Fruit fly (Drosophila melanogaster) ovary, adult (tissue): ENCODE measurements around the gene CG11251.

ENCODE experiments used
- CG17801 ChIP-seq: fragments of 200-800 bp; optimal IDR thresholded peaks from 2 replicates; lab custom pipeline; 2019; ENCODE audit warnings: missing biosample characterization, mild to moderate bottlenecking, missing genetic modification characterization, moderate library complexity; ENCODE audit not compliant: partially characterized antibody

CG11251 gene

dm6 chr3L:13084477-13084876 is 5.3 kb downstream of the CG11251 start:
- no peak for TF ChIP-seq CG17801 (GFP tag; lab: Kevin White, UChicago)

DNA sequence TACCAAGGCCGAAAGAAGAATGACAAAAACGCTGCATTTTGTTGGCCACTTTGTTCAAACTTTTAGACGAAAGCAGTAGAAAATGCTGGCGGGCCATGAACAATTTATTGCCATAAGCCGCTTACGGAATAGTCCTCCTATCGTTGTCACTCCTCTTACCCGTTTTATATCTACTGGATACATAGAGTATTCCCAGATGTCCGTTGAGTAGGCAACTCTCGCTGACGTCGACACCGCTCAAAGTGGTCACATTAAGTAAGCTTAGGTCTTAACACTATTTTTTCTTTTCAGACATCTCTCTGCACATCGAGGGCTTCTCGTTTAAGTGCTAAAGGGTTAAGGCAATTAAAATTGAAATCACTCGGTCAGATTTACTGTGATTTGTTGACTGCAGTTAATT is 6.3 kb downstream of the CG11251 start:
- TF ChIP-seq CG17801 (GFP tag; lab: Kevin White, UChicago): no peak

DNA sequence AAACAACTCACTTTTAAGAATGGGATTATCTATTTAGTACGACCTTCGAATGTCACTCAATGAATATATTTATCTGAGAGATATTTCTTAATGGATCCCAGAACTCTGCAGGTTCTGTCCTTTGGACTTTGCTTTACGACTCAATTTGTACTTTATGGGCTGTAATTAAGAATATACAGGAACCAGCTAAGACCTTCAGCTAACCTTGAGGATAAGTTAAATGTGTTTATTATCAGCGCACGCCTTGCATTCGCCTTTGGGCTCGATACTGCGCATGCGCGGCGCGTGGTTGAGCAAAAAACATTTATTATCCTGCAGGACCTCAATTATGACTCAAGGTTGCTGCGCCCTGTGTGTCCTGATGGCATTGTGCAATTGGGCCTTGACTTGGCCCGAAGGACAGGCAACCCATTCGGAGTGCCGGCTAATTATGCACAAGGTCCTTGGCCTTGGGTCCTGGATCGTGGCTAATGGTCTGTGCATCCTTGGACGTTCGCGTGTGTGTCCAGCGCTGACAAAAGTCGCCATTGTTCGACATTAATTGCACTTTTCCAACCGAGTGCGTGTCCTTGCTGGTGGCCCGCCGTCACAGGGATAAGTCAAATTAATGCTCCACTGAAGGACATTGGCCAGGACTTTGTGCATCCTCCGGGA is 8.4 kb downstream of the CG11251 start:
- TF ChIP-seq CG17801 (GFP tag; lab: Kevin White, UChicago): no peak

DNA sequence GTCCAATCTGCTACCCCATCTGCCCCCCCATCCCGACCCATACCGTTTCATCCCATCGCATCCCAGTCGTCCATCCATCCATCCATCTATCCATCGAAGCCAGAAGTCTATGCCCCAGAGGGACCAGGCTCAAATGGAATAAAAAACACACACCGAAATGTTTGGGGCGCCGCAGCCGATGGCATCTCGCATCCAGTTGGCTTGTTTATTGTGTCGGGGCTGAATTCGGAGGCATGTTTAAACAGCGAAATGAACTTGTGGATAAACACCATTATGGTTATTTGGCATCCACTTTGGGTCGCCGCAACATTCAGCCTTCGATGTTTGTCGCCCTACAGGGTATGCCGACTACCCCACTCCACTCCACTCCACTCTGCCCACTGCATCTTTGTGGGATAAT is 9.4 kb downstream of the CG11251 start:
- TF ChIP-seq CG17801 (GFP tag; lab: Kevin White, UChicago): no peak

dm6 chr3L:13077326-13077725 is 12.4 kb downstream of the CG11251 start:
- TF ChIP-seq CG17801 (GFP tag; lab: Kevin White, UChicago): no peak

- TF ChIP-seq CG17801 (GFP tag; lab: Kevin White, UChicago): no peak
Measured at dm6 chr3L:13074084-13074624, 15.6 kb downstream of the CG11251 start.

- no peak for TF ChIP-seq CG17801 (GFP tag; lab: Kevin White, UChicago)
Measured at dm6 chr3L:13068293-13068692, 21.5 kb downstream of the CG11251 start.

DNA sequence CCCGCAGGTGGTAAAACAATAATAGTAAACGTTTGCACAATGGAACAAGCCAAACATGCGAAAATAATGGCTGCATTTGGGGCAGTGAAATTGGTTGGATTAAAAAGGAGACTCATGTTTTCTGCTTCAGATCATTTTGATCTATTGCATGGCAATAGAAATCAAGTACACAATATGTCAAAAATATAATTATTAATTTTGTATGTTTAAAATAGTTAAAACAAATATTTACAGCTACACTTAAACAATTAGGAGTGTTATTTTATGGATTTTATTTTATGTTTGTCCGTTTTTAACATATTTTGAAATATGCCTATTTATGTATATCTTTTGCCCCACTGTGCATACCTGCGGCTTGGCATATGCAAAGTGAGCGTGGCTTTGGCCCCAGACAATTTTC is 23.5 kb downstream of the CG11251 start:
- TF ChIP-seq CG17801 (GFP tag; lab: Kevin White, UChicago): no peak

DNA sequence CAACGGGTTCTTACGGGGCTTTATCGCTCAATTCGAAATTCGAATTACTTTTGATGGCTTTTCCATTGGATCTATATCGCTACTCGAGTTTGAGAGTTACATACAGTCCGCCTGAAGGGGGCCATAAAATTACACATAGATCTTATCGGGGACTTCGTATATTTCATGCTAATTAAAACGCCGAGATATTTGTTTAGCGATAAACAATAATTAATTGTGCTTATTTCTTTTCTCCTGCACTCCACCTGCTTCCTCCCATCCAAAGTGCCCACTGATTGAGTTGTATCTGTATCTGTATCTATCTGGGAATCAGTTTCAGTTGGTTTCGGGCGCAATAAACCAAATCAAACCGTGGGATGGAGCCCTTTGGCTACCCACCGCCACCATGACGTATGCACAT is 24.1 kb downstream of the CG11251 start:
- no peak for TF ChIP-seq CG17801 (GFP tag; lab: Kevin White, UChicago)

DNA sequence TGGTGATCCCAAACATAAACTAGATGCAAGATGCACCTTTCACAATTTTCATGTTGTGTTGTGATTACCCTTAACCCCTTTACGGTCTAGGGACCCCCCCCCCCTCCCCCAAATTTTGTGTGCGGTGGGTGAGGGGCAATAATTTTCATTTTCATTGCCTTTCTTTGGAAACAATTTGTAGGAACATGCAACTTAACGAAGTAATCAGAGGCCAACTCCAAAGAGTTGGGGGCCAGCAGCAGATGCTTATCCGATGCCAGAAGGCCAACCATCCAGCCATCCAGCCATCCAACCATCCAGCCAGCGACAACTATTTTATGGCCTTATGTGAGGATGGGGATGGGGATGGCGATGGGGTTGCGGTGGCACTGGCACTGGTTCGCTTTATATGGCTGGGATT is 24.8 kb downstream of the CG11251 start:
- no peak for TF ChIP-seq CG17801 (GFP tag; lab: Kevin White, UChicago)

DNA sequence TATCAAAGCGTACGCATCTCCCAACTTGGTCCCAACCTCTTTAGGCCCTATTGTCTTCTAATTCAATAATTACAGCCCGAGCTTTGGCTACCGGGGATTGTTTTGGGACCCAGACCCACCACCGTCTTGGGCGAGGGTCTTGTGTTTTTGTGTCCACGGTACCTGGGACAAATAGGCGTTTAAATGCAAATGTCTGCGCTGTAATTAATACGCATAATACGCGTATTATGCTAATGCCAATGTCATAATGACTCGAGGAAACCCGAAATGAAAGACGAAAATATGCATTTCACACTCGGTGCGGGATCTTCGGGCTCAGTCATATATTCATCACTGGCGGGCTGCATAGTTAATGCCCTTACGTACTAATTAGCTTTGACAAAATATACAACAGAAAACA is 25.4 kb downstream of the CG11251 start:
- no peak for TF ChIP-seq CG17801 (GFP tag; lab: Kevin White, UChicago)

- TF ChIP-seq CG17801 (GFP tag; lab: Kevin White, UChicago): no peak
Measured at dm6 chr3L:13062746-13063145, 27.0 kb downstream of the CG11251 start, which contains the start of gene CG34429. TSS of gene CG34429 (plus strand) at chr3L:13063046.

DNA sequence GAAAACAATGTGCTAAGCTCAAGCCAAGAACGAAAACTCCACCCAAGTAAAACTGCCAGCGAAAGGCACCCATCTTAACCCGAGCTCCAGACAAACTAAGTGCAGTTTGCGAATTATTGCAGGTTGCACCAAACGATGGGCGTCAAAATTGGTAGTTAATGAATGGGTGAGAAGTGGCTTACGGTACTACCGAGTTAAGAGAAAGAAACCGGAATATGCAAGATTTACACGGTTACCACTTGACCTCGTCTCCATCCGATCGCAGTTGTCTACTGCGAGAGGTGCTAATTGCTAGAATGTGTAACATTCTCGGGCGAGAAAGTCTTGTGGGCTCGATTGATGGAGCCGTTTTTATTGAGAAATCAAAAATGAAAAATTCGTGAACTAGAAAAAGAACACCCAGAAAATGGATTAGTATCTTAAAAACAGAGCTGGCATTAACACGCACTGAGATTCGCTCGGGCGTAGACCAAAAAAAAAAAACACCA is 28.4 kb downstream of the CG11251 start, which contains the start of the genes CG14115 and CG34428:
Gene CG14115 (minus strand): TSS at position 101 of the 488 bp plus-strand sequence.
Gene CG34428 (plus strand): TSS at position 438 of the 488 bp plus-strand sequence.
- no peak for TF ChIP-seq CG17801 (GFP tag; lab: Kevin White, UChicago)

DNA sequence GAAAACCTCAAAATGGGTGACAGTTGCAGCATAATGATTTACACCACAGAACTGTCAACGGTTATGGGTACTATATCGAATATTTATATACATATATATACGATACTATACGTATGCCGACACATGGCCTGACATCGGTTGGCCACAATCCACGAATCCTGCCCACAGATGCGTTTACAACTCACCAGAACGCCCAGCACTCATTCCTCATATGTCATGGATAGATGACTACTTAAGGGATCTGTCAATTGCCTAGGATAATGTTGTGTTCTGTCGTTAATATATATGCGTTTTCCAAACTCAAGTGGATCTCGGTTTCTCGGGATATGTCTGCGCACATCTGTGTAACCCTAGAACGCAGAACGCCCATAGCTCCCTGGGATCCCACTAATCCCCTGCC is 31.3 kb downstream of the CG11251 start:
- no peak for TF ChIP-seq CG17801 (GFP tag; lab: Kevin White, UChicago)

dm6 chr3L:13050675-13051202 is 39.0 kb downstream of the CG11251 start:
- TF ChIP-seq CG17801 (GFP tag; lab: Kevin White, UChicago): no peak

DNA sequence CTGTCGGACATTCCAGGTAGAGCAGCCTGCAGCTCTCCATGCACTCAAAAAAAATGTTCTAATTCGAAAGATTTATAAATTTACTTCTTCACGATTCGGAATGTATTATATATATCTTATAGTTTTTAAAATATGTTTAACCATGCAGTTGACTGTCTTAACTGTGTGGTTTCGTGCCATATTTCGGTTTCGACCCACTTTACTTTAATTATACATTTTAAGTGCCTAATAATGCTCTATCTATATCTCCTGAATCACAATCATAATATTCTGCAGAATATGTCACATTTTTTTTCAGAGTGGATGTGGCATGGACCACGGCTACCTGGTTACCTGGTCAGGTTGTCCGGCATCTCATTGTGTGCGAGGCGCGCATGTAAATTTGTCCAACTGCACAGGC is 40.1 kb downstream of the CG11251 start:
- no peak for TF ChIP-seq CG17801 (GFP tag; lab: Kevin White, UChicago)
